Fruit fly (Drosophila melanogaster): ENCODE results near the gene mex1.

DNA sequence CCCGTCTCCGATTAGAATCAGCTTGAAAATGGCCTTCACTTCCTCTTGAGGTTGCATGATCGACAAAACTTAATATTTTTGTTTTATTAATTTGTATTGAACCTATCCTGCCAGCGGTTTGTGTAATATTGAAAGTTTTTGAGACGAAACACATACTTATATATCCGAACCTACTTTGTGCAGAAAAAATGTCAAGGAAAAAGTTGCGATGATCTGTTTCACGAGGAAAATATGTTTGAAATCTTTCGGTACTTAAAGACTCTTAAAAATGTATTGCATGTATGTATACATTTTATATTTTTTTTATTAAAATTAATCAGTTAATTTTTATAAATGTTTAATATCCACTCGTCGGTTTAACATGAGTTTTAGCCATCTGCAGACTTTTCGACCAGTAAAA lies 34.1 kb downstream of the mex1 start, which contains the start of gene Ran-like:
- TF ChIP-seq CG12942 (GFP tag; optimal IDR thresholded peaks at IDR 0.05), result no peak
- no peak for TF ChIP-seq phol (tag; optimal IDR thresholded peaks at IDR 0.05)
- no peak for TF ChIP-seq CG10431 (GFP tag; optimal IDR thresholded peaks at IDR 0.05)
- TF ChIP-seq D19B (GFP tag; optimal IDR thresholded peaks at IDR 0.05), result no peak
- no peak for TF ChIP-seq CkIIα-i1 (GFP tag; IDR thresholded peaks at IDR 0.05)
- TF ChIP-seq CG4282 (GFP tag; optimal IDR thresholded peaks at IDR 0.05), result no peak
- TF ChIP-seq cato (GFP tag; optimal IDR thresholded peaks at IDR 0.05; ENCODE audit: borderline replicate concordance), result no peak
- TF ChIP-seq sna (GFP tag; IDR thresholded peaks at IDR 0.05; ENCODE audit: partially characterized antibody), result no peak
- TF ChIP-seq CG11398 (GFP tag; optimal IDR thresholded peaks at IDR 0.05), result no peak
- TF ChIP-seq da (GFP tag; optimal IDR thresholded peaks at IDR 0.05), result no peak

Data from whole organism, embryonic.